Worm (Caenorhabditis elegans) whole organism, dauer: ENCODE results near the gene C05C9.2.

ENCODE experiments used
- unc-62 ChIP-seq: sonication (generic microtip); optimal IDR thresholded peaks from 2 replicates; lab custom pipeline; 2017; ENCODE audit warnings: missing biosample characterization, missing genetic modification reagents, missing genetic modification characterization

Gene C05C9.2

DNA sequence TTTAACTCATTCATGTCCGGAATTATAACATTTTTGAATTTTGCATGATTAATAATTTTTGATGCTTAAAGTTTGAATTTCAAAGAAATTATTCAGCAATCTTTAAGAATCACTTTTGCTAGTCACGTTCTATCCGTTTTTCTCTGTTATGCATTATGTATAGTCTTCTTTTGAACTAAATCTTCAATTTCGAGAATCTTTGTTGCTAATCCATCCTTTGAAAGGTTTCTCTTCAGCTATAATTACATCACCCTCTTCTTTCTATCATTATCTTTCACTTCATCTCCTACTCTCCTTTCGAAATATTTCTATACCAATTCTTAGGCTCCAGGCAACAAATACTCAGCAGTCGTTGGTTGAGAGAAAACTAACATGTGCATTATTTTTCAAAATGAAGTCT, 1.4 kb upstream of the C05C9.2 start:
- TF ChIP-seq unc-62 (GFP tag; lab: Kevin White, UChicago) = no peak

- TF ChIP-seq unc-62 (GFP tag; lab: Kevin White, UChicago) = no peak
These were observed 7.7 kb downstream of the C05C9.2 start, which contains the start of gene C05C9.1 for ce11 chrX:11160537-11160936. Gene C05C9.1 (plus strand): TSS chrX:11160837.

DNA sequence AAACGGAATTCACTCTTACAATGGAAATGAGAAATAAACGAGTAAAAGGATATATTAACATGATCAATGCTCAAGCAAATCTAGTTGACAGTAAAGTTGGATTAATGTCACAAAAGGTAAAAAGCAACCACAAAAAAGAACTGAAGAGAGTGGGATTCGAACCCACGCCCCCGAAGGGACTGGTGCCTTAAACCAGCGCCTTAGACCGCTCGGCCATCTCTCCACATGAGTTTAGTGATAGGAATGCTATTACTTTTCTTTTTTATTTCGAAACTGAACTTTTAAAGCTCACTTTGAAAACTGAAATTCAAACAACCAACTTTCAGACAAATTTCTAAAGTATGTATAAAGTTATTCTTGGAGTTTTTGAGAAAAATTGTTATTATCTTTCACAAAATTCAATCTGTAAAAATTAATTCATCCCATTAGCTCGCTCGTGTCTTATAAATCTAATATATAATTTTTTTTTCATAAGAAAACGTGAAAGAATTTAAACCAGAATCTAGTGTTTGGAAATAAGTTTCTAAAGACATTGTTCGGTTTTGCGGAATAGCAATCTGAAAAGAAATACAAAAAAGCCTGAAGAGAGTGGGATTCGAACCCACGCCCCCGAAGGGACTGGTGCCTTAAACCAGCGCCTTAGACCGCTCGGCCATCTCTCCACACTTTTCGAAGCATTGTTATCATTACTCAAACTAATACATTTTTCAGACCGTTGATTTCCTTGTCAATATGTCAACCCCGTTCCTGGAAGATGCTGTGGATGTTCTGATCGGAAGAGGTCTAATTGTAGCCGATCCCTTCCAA, 10.1 kb downstream of the C05C9.2 start:
- no peak for TF ChIP-seq unc-62 (GFP tag; lab: Kevin White, UChicago)

DNA sequence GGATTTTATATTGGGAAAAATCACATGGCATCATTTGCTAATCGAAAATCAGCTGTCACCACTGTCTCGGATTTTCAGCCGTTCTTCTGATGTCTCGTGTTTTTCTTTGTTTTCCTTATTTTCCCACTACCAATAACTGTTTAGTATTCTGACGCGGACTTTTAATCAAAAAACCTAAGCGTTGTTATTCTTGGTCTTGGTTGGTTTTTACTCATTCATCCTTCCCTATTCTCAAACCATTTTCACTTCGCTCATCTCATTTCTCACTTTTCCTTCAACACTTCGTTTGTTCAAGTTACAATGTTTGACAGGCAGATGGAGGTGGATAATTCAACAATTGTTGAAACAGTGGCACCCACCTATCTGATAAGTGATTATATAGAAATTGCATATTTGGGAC, 25.7 kb downstream of the C05C9.2 start, which contains the start of gene gnrr-6:
gnrr-6 (plus strand) TSS at position 301 of the 400 bp plus-strand sequence.
- TF ChIP-seq unc-62 (GFP tag; lab: Kevin White, UChicago) = no peak

DNA sequence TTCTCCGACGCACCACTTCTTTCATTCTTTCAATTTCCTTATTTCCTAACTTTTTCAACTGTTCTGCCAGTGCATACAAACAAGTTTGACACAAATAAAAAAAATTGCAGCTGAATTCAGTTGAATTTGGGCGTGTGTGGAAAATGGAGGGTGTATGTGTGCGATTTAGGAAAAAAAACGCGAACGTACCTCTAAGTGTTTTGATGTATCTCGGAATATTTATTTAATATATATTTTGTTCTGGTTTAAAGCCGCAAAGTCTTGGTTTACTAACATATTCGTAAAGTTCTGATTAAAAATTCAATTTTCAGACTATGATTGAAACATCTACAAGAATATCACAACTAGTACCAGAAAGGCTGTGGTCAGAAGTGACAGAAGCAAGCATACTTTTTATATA, 32.6 kb downstream of the C05C9.2 start, which contains the start of gene gnrr-7:
gnrr-7 (plus strand) TSS at position 301 of the 400 bp plus-strand sequence.
- no peak for TF ChIP-seq unc-62 (GFP tag; lab: Kevin White, UChicago)

ce11 chrX:11189515-11189914, 36.6 kb downstream of the C05C9.2 start, which contains the start of gene F13D2.1:
Gene F13D2.1 (minus strand): TSS chrX:11189615.
- no peak for TF ChIP-seq unc-62 (GFP tag; lab: Kevin White, UChicago)

- no peak for TF ChIP-seq unc-62 (GFP tag; lab: Kevin White, UChicago)
These were observed 37.6 kb downstream of the C05C9.2 start for ce11 chrX:11190443-11190842.

- TF ChIP-seq unc-62 (GFP tag; lab: Kevin White, UChicago) = no peak
These were observed 40.8 kb downstream of the C05C9.2 start for ce11 chrX:11193670-11194069.

- TF ChIP-seq unc-62 (GFP tag; lab: Kevin White, UChicago) = no peak
These were observed 43.9 kb downstream of the C05C9.2 start, which contains the start of gene C34F6.1 for ce11 chrX:11196741-11197140. Gene C34F6.1 (minus strand): TSS chrX:11196841.

DNA sequence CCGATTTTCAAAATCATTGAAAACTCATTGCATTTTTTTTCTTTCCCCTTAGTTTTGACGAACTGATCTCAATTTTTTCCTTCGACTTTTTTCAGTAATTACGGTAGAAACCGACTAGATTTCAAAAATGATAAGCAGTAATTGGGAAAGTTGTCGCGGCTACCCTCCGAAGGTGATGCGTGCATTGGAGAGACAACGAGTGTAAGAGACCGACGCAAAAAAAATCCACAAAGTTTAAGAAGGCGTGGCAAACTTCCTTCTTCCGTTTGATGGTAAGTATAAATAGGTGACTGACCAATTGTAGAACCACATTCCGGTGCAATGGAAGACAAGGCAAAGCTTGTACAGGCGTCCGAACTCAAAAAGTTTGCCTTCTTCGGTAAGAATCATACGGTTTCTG, 46.3 kb downstream of the C05C9.2 start, which contains the start of gene col-178:
col-178 (plus strand) TSS at position 301 of the 400 bp plus-strand sequence.
- TF ChIP-seq unc-62 (GFP tag; lab: Kevin White, UChicago) = no peak

DNA sequence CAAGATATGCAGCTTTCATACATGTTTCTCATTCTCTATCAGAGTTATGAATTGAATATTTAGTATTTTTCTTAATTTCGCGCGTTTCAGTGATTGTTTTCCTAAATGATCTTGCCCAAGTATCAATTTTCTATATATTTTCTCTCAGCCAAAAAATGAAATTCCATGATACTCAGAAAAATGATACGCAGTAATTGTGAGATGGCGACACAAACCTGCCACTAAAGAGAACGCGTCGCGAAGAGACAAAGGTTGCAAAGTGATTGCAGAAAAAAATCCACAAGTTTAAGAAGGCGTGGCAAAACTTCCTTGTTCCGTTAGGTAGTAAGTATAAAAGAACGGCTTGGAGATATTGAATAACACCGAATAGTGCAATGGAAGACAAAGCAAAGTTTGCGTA, 48.3 kb downstream of the C05C9.2 start, which contains the start of gene col-179:
col-179 (plus strand) TSS at position 301 of the 400 bp plus-strand sequence.
- TF ChIP-seq unc-62 (GFP tag; lab: Kevin White, UChicago) = no peak

DNA sequence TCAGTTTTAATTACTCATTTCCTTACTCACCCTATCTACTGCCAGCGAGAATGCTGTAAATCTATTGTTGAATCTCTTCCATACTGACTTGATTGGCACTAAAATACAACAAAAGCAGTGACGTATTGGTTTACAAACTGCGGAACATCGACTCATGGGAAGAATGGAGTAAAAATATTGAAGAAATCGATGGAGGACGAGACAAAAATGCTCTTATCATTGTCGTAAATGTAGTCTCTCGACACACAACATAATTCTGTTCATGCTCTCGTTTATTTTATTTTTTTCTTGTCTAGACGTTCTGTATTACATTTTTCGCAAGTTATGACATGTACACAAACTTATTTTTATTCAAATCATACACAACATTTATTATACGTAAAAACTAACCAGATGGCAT, 50.9 kb downstream of the C05C9.2 start, which contains the start of gene C34F6.11:
C34F6.11 (minus strand) TSS at position 160 of the 400 bp plus-strand sequence.
- no peak for TF ChIP-seq unc-62 (GFP tag; lab: Kevin White, UChicago)

DNA sequence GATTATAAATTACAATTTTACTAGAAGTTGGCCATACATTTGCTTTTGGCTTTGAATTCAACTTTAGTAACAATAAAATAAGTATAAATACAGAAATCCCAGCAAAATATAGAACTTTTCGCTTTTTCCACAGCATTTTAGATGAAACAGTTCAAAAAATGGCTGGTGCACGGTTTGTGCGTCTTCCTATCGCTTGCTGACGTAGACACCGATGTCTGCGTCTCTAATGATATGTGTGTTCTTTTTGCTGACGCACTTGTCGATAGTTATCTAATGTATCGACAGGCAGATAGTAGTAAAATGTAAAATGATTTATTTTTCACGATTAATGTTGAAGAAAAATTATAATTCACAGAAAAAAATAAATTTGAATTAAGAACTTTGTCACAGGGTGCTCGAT, 54.1 kb downstream of the C05C9.2 start, which contains the start of gene hst-2:
hst-2 (minus strand) TSS at position 203 of the 400 bp plus-strand sequence.
- no peak for TF ChIP-seq unc-62 (GFP tag; lab: Kevin White, UChicago)
